Fruit fly (Drosophila melanogaster) whole organism, embryonic: ENCODE data around the gene Sox21a.

Source experiments
- Atf6 ChIP-seq: fragments of 200-800 bp; sonication (Bioruptor generic); IDR thresholded peaks from 2 replicates; pipeline ENCODE4 v1.3.6; 2022; ENCODE audit warnings: missing biosample characterization, missing genetic modification characterization
- Blimp-1 ChIP-seq: fragments of 200-800 bp; sonication (Bioruptor generic); optimal IDR thresholded peaks from 3 replicates; lab custom pipeline; 2018; ENCODE audit warnings: missing biosample characterization, missing genetic modification characterization, mild to moderate bottlenecking, moderate library complexity, missing genetic modification reagents
- CG10565 ChIP-seq: fragments of 200-800 bp; sonication (Bioruptor generic); optimal IDR thresholded peaks from 3 replicates; lab custom pipeline; 2016; ENCODE audit warnings: missing biosample characterization, mild to moderate bottlenecking, missing genetic modification characterization
- CG11695 ChIP-seq: fragments of 200-800 bp; sonication (Bioruptor generic); IDR thresholded peaks from 3 replicates; pipeline ENCODE4 v1.3.6; 2022; ENCODE audit warnings: missing biosample characterization, missing genetic modification characterization
- CG14667 ChIP-seq: fragments of 200-800 bp; sonication (Bioruptor generic); IDR thresholded peaks from 2 replicates; pipeline ENCODE4 v1.3.6; 2022; ENCODE audit warnings: missing biosample characterization, missing genetic modification characterization
- CG15479 ChIP-seq: fragments of 200-800 bp; sonication (Bioruptor generic); optimal IDR thresholded peaks from 3 replicates; lab custom pipeline; 2019; ENCODE audit warnings: missing biosample characterization, mild to moderate bottlenecking, missing genetic modification characterization, moderate library complexity
- CG16779 ChIP-seq: fragments of 200-800 bp; sonication (Bioruptor generic); IDR thresholded peaks from 2 replicates; pipeline ENCODE4 v1.3.6; 2022; ENCODE audit warnings: missing biosample characterization, missing genetic modification characterization
- CG16813 ChIP-seq: fragments of 200-800 bp; sonication (Bioruptor generic); IDR thresholded peaks from 3 replicates; pipeline ENCODE4 v1.3.6; 2022; ENCODE audit warnings: missing biosample characterization, missing genetic modification characterization; ENCODE audit not compliant: partially characterized antibody
- CG18262 ChIP-seq: fragments of 200-800 bp; optimal IDR thresholded peaks from 3 replicates; lab custom pipeline; 2019; ENCODE audit warnings: missing biosample characterization, mild to moderate bottlenecking, missing genetic modification characterization, moderate library complexity
- CG31441 ChIP-seq: fragments of 200-800 bp; sonication (Bioruptor generic); IDR thresholded peaks from 2 replicates; pipeline ENCODE4 v1.3.6; 2022; ENCODE audit warnings: missing biosample characterization, missing genetic modification characterization
- CG3407 ChIP-seq: fragments of 200-800 bp; sonication (Bioruptor generic); optimal IDR thresholded peaks from 2 replicates; lab custom pipeline; 2018; ENCODE audit warnings: missing biosample characterization, mild to moderate bottlenecking, missing genetic modification characterization
- CG3995 ChIP-seq: fragments of 200-800 bp; sonication (Bioruptor generic); optimal IDR thresholded peaks from 3 replicates; lab custom pipeline; 2016; ENCODE audit warnings: missing biosample characterization, missing genetic modification characterization
- CG43689 ChIP-seq: fragments of 200-800 bp; sonication (Bioruptor generic); IDR thresholded peaks from 2 replicates; pipeline ENCODE4 v1.3.6; 2022; ENCODE audit warnings: missing biosample characterization, missing genetic modification characterization
- CG4404 ChIP-seq: fragments of 200-800 bp; sonication (Bioruptor generic); IDR thresholded peaks from 2 replicates; pipeline ENCODE4 v1.3.6; 2022; ENCODE audit warnings: missing biosample characterization, missing genetic modification characterization
- CG4854 ChIP-seq: fragments of 200-800 bp; sonication (Bioruptor generic); optimal IDR thresholded peaks from 2 replicates; lab custom pipeline; 2016; ENCODE audit warnings: missing biosample characterization, missing genetic modification characterization, inconsistent platforms
- CG5245 ChIP-seq: fragments of 200-800 bp; sonication (Bioruptor generic); optimal IDR thresholded peaks from 3 replicates; lab custom pipeline; 2016; ENCODE audit warnings: missing biosample characterization, missing genetic modification characterization
- CG6765 ChIP-seq: fragments of 200-800 bp; sonication (Bioruptor generic); optimal IDR thresholded peaks from 3 replicates; lab custom pipeline; 2017; ENCODE audit warnings: missing biosample characterization, mild to moderate bottlenecking, missing genetic modification characterization
- CG8478 ChIP-seq: fragments of >200 bp; optimal IDR thresholded peaks from 2 replicates; lab custom pipeline; 2018
- CG9727 ChIP-seq: fragments of 200-800 bp; sonication (Bioruptor generic); optimal IDR thresholded peaks from 3 replicates; lab custom pipeline; 2017; ENCODE audit warnings: missing biosample characterization, mild to moderate bottlenecking, missing genetic modification characterization
- CG9876 ChIP-seq: fragments of 200-800 bp; sonication (Bioruptor generic); optimal IDR thresholded peaks from 2 replicates; lab custom pipeline; 2016; ENCODE audit warnings: missing biosample characterization, missing genetic modification characterization
- CkIIα-i1 ChIP-seq: fragments of 200-800 bp; sonication (Bioruptor generic); IDR thresholded peaks from 2 replicates; pipeline ENCODE4 v1.3.6; 2022; ENCODE audit warnings: missing biosample characterization, missing genetic modification characterization
- D19A ChIP-seq: fragments of 200-800 bp; optimal IDR thresholded peaks from 3 replicates; lab custom pipeline; 2019; ENCODE audit warnings: missing biosample characterization, mild to moderate bottlenecking, missing genetic modification characterization, moderate library complexity
- Eip74EF ChIP-seq, 2 experiments: fragments of 200-800 bp in 1 of 2; fragments of >200 bp in 1 of 2; sonication (Bioruptor generic) in 1 of 2; optimal IDR thresholded peaks; 2 replicates each; lab custom pipeline; 2017 to 2019; ENCODE audit warnings: missing biosample characterization in 2 of 2, missing genetic modification characterization in 2 of 2, mild to moderate bottlenecking in 1 of 2, moderate library complexity in 1 of 2
- Elba2 ChIP-seq: fragments of 200-800 bp; sonication (Bioruptor generic); optimal IDR thresholded peaks from 3 replicates; lab custom pipeline; 2016; ENCODE audit warnings: missing biosample characterization, missing genetic modification characterization
- Fer1 ChIP-seq: fragments of 200-800 bp; sonication (Bioruptor generic); optimal IDR thresholded peaks from 2 replicates; lab custom pipeline; 2017; ENCODE audit warnings: missing biosample characterization, mild to moderate bottlenecking, missing genetic modification characterization
- GATAe ChIP-seq: fragments of 200-800 bp; sonication (Bioruptor generic); conservative IDR thresholded peaks from 2 replicates; pipeline ENCODE4 v1.3.6; 2022; ENCODE audit warnings: missing biosample characterization, missing genetic modification characterization
- HmgD ChIP-seq: fragments of 200-800 bp; sonication (Bioruptor generic); optimal IDR thresholded peaks from 3 replicates; lab custom pipeline; 2016; ENCODE audit warnings: missing biosample characterization, missing genetic modification characterization
- Hr78 ChIP-seq, 2 experiments: fragments of 200-800 bp in 1 of 2; fragments of >200 bp in 1 of 2; sonication (Bioruptor generic) in 1 of 2; optimal IDR thresholded peaks; 2 replicates each; lab custom pipeline; 2017 to 2019; ENCODE audit warnings: missing biosample characterization in 2 of 2, missing genetic modification characterization in 2 of 2, mild to moderate bottlenecking in 1 of 2, moderate library complexity in 1 of 2
- Lhr ChIP-seq: fragments of 200-800 bp; sonication (Bioruptor generic); optimal IDR thresholded peaks from 3 replicates; lab custom pipeline; 2017; ENCODE audit warnings: mild to moderate bottlenecking, missing biosample characterization, missing genetic modification reagents, missing genetic modification characterization
- MTF-1 ChIP-seq: fragments of 200-800 bp; sonication (Bioruptor generic); optimal IDR thresholded peaks from 2 replicates; lab custom pipeline; 2018; ENCODE audit warnings: missing biosample characterization, mild to moderate bottlenecking, missing genetic modification characterization, borderline replicate concordance
- Oli ChIP-seq: fragments of 200-800 bp; sonication (Bioruptor generic); optimal IDR thresholded peaks from 2 replicates; lab custom pipeline; 2018; ENCODE audit warnings: missing biosample characterization, mild to moderate bottlenecking, missing genetic modification characterization, moderate library complexity
- Optix ChIP-seq: fragments of 200-800 bp; sonication (Bioruptor generic); IDR thresholded peaks from 3 replicates; pipeline ENCODE4 v1.3.6; 2022; ENCODE audit warnings: missing biosample characterization, missing genetic modification characterization
- Side ChIP-seq: fragments of 200-800 bp; sonication (Bioruptor generic); optimal IDR thresholded peaks from 2 replicates; lab custom pipeline; 2016; ENCODE audit warnings: missing biosample characterization, missing genetic modification characterization
- Six4 ChIP-seq: fragments of 200-800 bp; sonication (Bioruptor generic); optimal IDR thresholded peaks from 2 replicates; lab custom pipeline; 2016; ENCODE audit warnings: missing biosample characterization, missing genetic modification characterization
- Sox100B ChIP-seq: fragments of 200-800 bp; sonication (Bioruptor generic); optimal IDR thresholded peaks from 3 replicates; lab custom pipeline; 2018; ENCODE audit warnings: missing biosample characterization, mild to moderate bottlenecking, missing genetic modification characterization
- Vsx1 ChIP-seq: fragments of 200-800 bp; sonication (Bioruptor generic); optimal IDR thresholded peaks from 2 replicates; lab custom pipeline; 2017; ENCODE audit warnings: missing biosample characterization, mild to moderate bottlenecking, missing genetic modification characterization, missing genetic modification reagents
- caup ChIP-seq: fragments of 200-800 bp; sonication (Bioruptor generic); optimal IDR thresholded peaks from 3 replicates; lab custom pipeline; 2017; ENCODE audit warnings: missing biosample characterization, mild to moderate bottlenecking, missing genetic modification characterization, moderate library complexity; ENCODE audit not compliant: severe bottlenecking
- chinmo ChIP-seq: fragments of 200-800 bp; sonication (Bioruptor generic); IDR thresholded peaks from 4 replicates; pipeline ENCODE4 v1.3.6; 2022; ENCODE audit warnings: missing biosample characterization, missing genetic modification characterization; ENCODE audit not compliant: partially characterized antibody
- en ChIP-seq: fragments of 200-800 bp; sonication (Bioruptor generic); optimal IDR thresholded peaks from 2 replicates; lab custom pipeline; 2016; ENCODE audit warnings: missing biosample characterization, missing genetic modification characterization
- fru ChIP-seq: fragments of >200 bp; optimal IDR thresholded peaks from 2 replicates; lab custom pipeline; 2017
- luna ChIP-seq: fragments of 200-800 bp; sonication (Bioruptor generic); optimal IDR thresholded peaks from 2 replicates; lab custom pipeline; 2016; ENCODE audit warnings: missing biosample characterization, missing genetic modification characterization
- mld ChIP-seq: fragments of 200-800 bp; sonication (Bioruptor generic); IDR thresholded peaks from 3 replicates; pipeline ENCODE4 v1.3.6; 2022; ENCODE audit warnings: missing biosample characterization, missing genetic modification characterization; ENCODE audit not compliant: partially characterized antibody
- pum ChIP-seq: fragments of 200-800 bp; sonication (Bioruptor generic); optimal IDR thresholded peaks from 2 replicates; lab custom pipeline; 2016; ENCODE audit warnings: missing biosample characterization, missing genetic modification characterization
- repo ChIP-seq: fragments of 200-800 bp; sonication (Bioruptor generic); optimal IDR thresholded peaks from 2 replicates; lab custom pipeline; 2016; ENCODE audit warnings: missing biosample characterization, missing genetic modification characterization
- sob ChIP-seq: fragments of 200-800 bp; sonication (Bioruptor generic); IDR thresholded peaks from 2 replicates; pipeline ENCODE4 v1.3.6; 2022; ENCODE audit warnings: missing biosample characterization, missing genetic modification characterization
- stc ChIP-seq: fragments of 200-800 bp; sonication (Bioruptor generic); IDR thresholded peaks from 2 replicates; pipeline ENCODE4 v1.3.6; 2022; ENCODE audit warnings: missing biosample characterization, missing genetic modification characterization
- sug ChIP-seq: fragments of 200-800 bp; optimal IDR thresholded peaks from 2 replicates; lab custom pipeline; 2019; ENCODE audit warnings: missing biosample characterization, mild to moderate bottlenecking, missing genetic modification characterization, moderate library complexity
- tgo ChIP-seq: fragments of 200-800 bp; sonication (Bioruptor generic); IDR thresholded peaks from 3 replicates; pipeline ENCODE4 v1.3.6; 2022; ENCODE audit warnings: missing biosample characterization, missing genetic modification characterization
- tio ChIP-seq: fragments of 200-800 bp; sonication (Bioruptor generic); optimal IDR thresholded peaks from 2 replicates; lab custom pipeline; 2017; ENCODE audit warnings: missing biosample characterization, missing genetic modification characterization, inconsistent platforms
- tll ChIP-seq, 2 experiments: fragments of 200-800 bp in 1 of 2; fragments of >200 bp in 1 of 2; sonication (Bioruptor generic) in 1 of 2; optimal IDR thresholded peaks; 2 replicates each; lab custom pipeline; 2017 to 2019; ENCODE audit warnings: missing biosample characterization in 2 of 2, missing genetic modification characterization in 2 of 2, mild to moderate bottlenecking in 1 of 2, moderate library complexity in 1 of 2
- trem ChIP-seq: fragments of 200-800 bp; optimal IDR thresholded peaks from 3 replicates; lab custom pipeline; 2019; ENCODE audit warnings: missing biosample characterization, mild to moderate bottlenecking, missing genetic modification characterization, moderate library complexity

The Sox21a gene

dm6 chr3L:14146386-14146785 lies 38.5 kb upstream of the Sox21a start (continued):
- no peak for TF ChIP-seq CG4854
- TF ChIP-seq Six4 (GFP tag; lab: Kevin White, UChicago) = no peak
- TF ChIP-seq CG5245 (GFP tag; lab: Kevin White, UChicago) = no peak
- peak; percentile 37 for TF ChIP-seq D19A
- TF ChIP-seq Hr78 (GFP tag; optimal IDR thresholded peaks at IDR 0.05; lab: Kevin White, UChicago) = no peak
- TF ChIP-seq Elba2 (GFP tag; lab: Kevin White, UChicago) = no peak
- TF ChIP-seq CG3407 (GFP tag; lab: Kevin White, UChicago) = no peak
- TF ChIP-seq sob (GFP tag; lab: Robert Waterston, UW) = no peak
- TF ChIP-seq Oli = peak; percentile 24
- no peak for TF ChIP-seq fru (lab: Kevin White, UChicago)
- TF ChIP-seq caup = no peak
- TF ChIP-seq CG3995 = no peak
- TF ChIP-seq pum = no peak
- TF ChIP-seq trem (tag; lab: Kevin White, UChicago) = peak; percentile 14
- no peak for TF ChIP-seq en (GFP tag; lab: Kevin White, UChicago)
- TF ChIP-seq stc (GFP tag; lab: Robert Waterston, UW) = no peak
- TF ChIP-seq Side (GFP tag; lab: Kevin White, UChicago) = no peak
- TF ChIP-seq MTF-1 (GFP tag; lab: Kevin White, UChicago) = no peak
- TF ChIP-seq sug (tag; lab: Kevin White, UChicago) = no peak
- TF ChIP-seq CG8478 (lab: Kevin White, UChicago) = no peak
- TF ChIP-seq CG10565 (GFP tag; lab: Kevin White, UChicago) = no peak
- no peak for TF ChIP-seq CG14667 (GFP tag; lab: Robert Waterston, UW)
- no peak for TF ChIP-seq CG9876 (GFP tag; lab: Kevin White, UChicago)
- TF ChIP-seq CG43689 = no peak
- no peak for TF ChIP-seq chinmo (GFP tag; lab: Robert Waterston, UW)
- no peak for TF ChIP-seq CG16779 (GFP tag; lab: Robert Waterston, UW)
- TF ChIP-seq CkIIα-i1 (GFP tag; lab: Robert Waterston, UW) = no peak
- no peak for TF ChIP-seq repo (GFP tag; lab: Kevin White, UChicago)
- TF ChIP-seq CG11695 = no peak
- TF ChIP-seq Blimp-1 (GFP tag; lab: Kevin White, UChicago) = peak; percentile 61
- no peak for TF ChIP-seq Atf6 (GFP tag; lab: Robert Waterston, UW)
- TF ChIP-seq Vsx1 (GFP tag; lab: Kevin White, UChicago) = no peak
- TF ChIP-seq GATAe = no peak
- no peak for TF ChIP-seq tgo (GFP tag; lab: Robert Waterston, UW)
- no peak for TF ChIP-seq Eip74EF (GFP tag; optimal IDR thresholded peaks at IDR 0.05; lab: Kevin White, UChicago)
- TF ChIP-seq Optix (GFP tag; lab: Robert Waterston, UW) = no peak

- TF ChIP-seq tll (GFP tag; optimal IDR thresholded peaks at IDR 0.05; lab: Kevin White, UChicago) (no peak), luna (no peak), CG16813 (GFP tag; lab: Robert Waterston, UW) (0 out of 3 replicates have a peak, but pooled peaks have one; percentile 12), HmgD (GFP tag; lab: Kevin White, UChicago) (no peak), Atf6 (GFP tag; lab: Robert Waterston, UW) (no peak), Sox100B (GFP tag; lab: Kevin White, UChicago) (peak; percentile 42), CG9727 (GFP tag; lab: Kevin White, UChicago) (peak; percentile 15), tio (no peak), CG6765 (GFP tag; lab: Kevin White, UChicago) (no peak), CG31441 (GFP tag; lab: Robert Waterston, UW) (peak; percentile 40), mld (GFP tag; lab: Robert Waterston, UW) (no peak), CG4404 (GFP tag; lab: Robert Waterston, UW) (no peak), CG15479 (no peak), Fer1 (GFP tag; lab: Kevin White, UChicago) (no peak), Lhr (GFP tag; lab: Kevin White, UChicago) (no peak), CG18262 (tag; lab: Kevin White, UChicago) (peak; percentile 55), Six4 (GFP tag; lab: Kevin White, UChicago) (no peak)
Measured at dm6 chr3L:14145666-14146314, 37.9 kb upstream of the Sox21a start.
